Worm (Caenorhabditis elegans): ENCODE data around the gene Y45F10B.13.
"Not testable (repeated sequence)": the region's sequence is repeated elsewhere in the genome, so short reads cannot be mapped to it uniquely, and the experiment has no call there.

The Y45F10B.13 gene

DNA sequence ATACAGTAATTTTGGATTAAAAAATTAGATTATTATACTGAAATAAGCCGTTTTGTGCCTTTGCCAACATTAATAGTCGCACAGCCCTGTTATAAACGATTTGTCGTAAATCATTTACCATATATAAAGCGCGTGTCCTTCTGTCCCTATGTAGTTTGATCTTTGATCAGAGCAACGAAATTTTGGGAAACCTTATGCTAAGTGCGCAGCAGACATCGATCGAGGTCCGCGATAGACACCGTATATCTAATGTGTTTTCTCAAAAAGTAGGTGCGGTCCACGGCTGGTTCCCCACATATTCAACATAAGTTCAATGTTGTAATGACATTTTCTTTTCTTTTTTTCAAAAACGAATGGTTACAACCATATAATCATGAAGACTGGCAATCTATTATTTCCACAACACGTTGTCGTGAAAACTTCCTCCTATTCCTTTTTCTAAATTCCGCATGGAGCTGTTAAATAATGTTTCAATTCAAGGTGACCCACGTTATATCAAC is 27.1 kb upstream of the Y45F10B.13 start, which contains the start of gene sru-9:
Gene sru-9 (plus strand): TSS at position 450 of the 500 bp plus-strand sequence.
- TF ChIP-seq elt-4, ets-4, pqm-1 (tag; optimal IDR thresholded peaks at IDR 0.05): not testable (repeated sequence)

ce11 chrIV:13587175-13587574 is 25.6 kb upstream of the Y45F10B.13 start, which contains the start of gene Y45F10B.12:
Y45F10B.12 (plus strand) TSS chrIV:13587475.
- TF ChIP-seq ceh-18 (tag; optimal IDR thresholded peaks at IDR 0.05) = no peak
- no peak for TF ChIP-seq F13H6.1 (tag; optimal IDR thresholded peaks at IDR 0.05)
- TF ChIP-seq C08G9.2 (tag; optimal IDR thresholded peaks at IDR 0.05) = no peak
- no peak for TF ChIP-seq zip-5 (tag; optimal IDR thresholded peaks at IDR 0.05)
- TF ChIP-seq madf-2 (tag; optimal IDR thresholded peaks at IDR 0.05) = no peak
- TF ChIP-seq T23F11.4 (GFP tag; optimal IDR thresholded peaks at IDR 0.05) = no peak
- TF ChIP-seq K09A11.1 (tag; optimal IDR thresholded peaks at IDR 0.05; ENCODE audit: insufficient read depth) = no peak
- TF ChIP-seq lin-11 (tag; optimal IDR thresholded peaks at IDR 0.05) = no peak
- TF ChIP-seq Y22D7AL.16 (tag; optimal IDR thresholded peaks at IDR 0.05) = no peak
- no peak for TF ChIP-seq ceh-30 (tag; optimal IDR thresholded peaks at IDR 0.05)
- TF ChIP-seq hlh-30 (tag; optimal IDR thresholded peaks at IDR 0.05; ENCODE audit: insufficient read depth) = no peak
- TF ChIP-seq pat-9 (tag; optimal IDR thresholded peaks at IDR 0.05) = no peak
- no peak for TF ChIP-seq fax-1 (tag; optimal IDR thresholded peaks at IDR 0.05)
- no peak for TF ChIP-seq ceh-6 (GFP tag; optimal IDR thresholded peaks at IDR 0.05)
- no peak for TF ChIP-seq ztf-16 (tag; optimal IDR thresholded peaks at IDR 0.05)
- TF ChIP-seq fkh-10 (GFP tag; optimal IDR thresholded peaks at IDR 0.05) = no peak
- TF ChIP-seq tbx-7 (tag; optimal IDR thresholded peaks at IDR 0.05) = no peak

- no peak for TF ChIP-seq fax-1 (tag; optimal IDR thresholded peaks at IDR 0.05)
- TF ChIP-seq ceh-31 (tag; optimal IDR thresholded peaks at IDR 0.05) = no peak
- TF ChIP-seq K02D7.2 (tag; optimal IDR thresholded peaks at IDR 0.05) = no peak
- TF ChIP-seq pros-1 (tag; optimal IDR thresholded peaks at IDR 0.05) = no peak
- TF ChIP-seq rnt-1 (tag; optimal IDR thresholded peaks at IDR 0.05) = no peak
- TF ChIP-seq zip-5 (tag; optimal IDR thresholded peaks at IDR 0.05) = no peak
- no peak for TF ChIP-seq pat-9 (tag; optimal IDR thresholded peaks at IDR 0.05)
- TF ChIP-seq hlh-15 (tag; optimal IDR thresholded peaks at IDR 0.05) = no peak
- TF ChIP-seq ceh-30 (tag; optimal IDR thresholded peaks at IDR 0.05) = no peak
- no peak for TF ChIP-seq fkh-6 (tag; optimal IDR thresholded peaks at IDR 0.05)
- TF ChIP-seq lin-11 (tag; optimal IDR thresholded peaks at IDR 0.05) = no peak
- TF ChIP-seq ztf-16 (tag; optimal IDR thresholded peaks at IDR 0.05) = no peak
Measured at ce11 chrIV:13584646-13585045, 23.1 kb upstream of the Y45F10B.13 start, which contains the start of gene sru-11. sru-11 (plus strand) TSS chrIV:13584946.

DNA sequence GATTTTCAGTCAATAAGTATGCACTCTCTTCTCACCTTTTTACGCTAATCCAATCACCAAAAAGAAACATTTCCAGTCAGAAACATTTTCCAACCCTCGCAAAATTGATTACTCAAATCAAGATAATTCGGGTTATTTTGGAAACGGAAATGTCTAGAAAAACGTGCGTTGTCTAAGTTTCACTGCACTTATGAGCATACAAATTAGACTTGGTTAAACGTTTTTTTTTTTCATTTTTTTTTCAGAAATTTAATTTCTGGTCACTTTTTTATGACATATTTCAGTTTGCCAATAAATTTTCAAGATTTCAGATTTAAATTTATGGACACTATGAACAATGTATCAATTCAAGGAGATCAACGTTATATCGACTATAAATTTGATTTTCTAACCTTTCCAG is 21.4 kb upstream of the Y45F10B.13 start, which contains the start of gene sru-12:
Gene sru-12 (plus strand): TSS at position 301 of the 400 bp plus-strand sequence.
- TF ChIP-seq syd-9 (tag; optimal IDR thresholded peaks at IDR 0.05) = no peak
- TF ChIP-seq lim-6 (tag; optimal IDR thresholded peaks at IDR 0.05) = no peak
- TF ChIP-seq ztf-16 (tag; optimal IDR thresholded peaks at IDR 0.05) = no peak
- TF ChIP-seq ama-1 (optimal IDR thresholded peaks at IDR 0.05) = no peak
- TF ChIP-seq pros-1 (tag; optimal IDR thresholded peaks at IDR 0.05) = no peak
- no peak for TF ChIP-seq ceh-2 (tag; optimal IDR thresholded peaks at IDR 0.05)
- TF ChIP-seq fkh-6 (tag; optimal IDR thresholded peaks at IDR 0.05) = no peak
- TF ChIP-seq ceh-9 (tag; optimal IDR thresholded peaks at IDR 0.05) = no peak
- TF ChIP-seq ceh-34 (tag; optimal IDR thresholded peaks at IDR 0.05) = no peak
- no peak for TF ChIP-seq Y22D7AL.16 (tag; optimal IDR thresholded peaks at IDR 0.05)
- no peak for TF ChIP-seq zip-5 (tag; optimal IDR thresholded peaks at IDR 0.05)
- TF ChIP-seq unc-3 (GFP tag; conservative IDR thresholded peaks at IDR 0.05) = no peak
- TF ChIP-seq unc-3 (tag; optimal IDR thresholded peaks at IDR 0.05) = no peak

- not testable (repeated sequence) for TF ChIP-seq ets-4 (tag; optimal IDR thresholded peaks at IDR 0.05); C38D4.7 (GFP tag; optimal IDR thresholded peaks at IDR 0.05); ceh-24 (tag; optimal IDR thresholded peaks at IDR 0.05)
Measured at ce11 chrIV:13578953-13579352, 17.4 kb upstream of the Y45F10B.13 start, which contains the start of gene sru-16. sru-16 (plus strand) TSS chrIV:13579253.
